Worm (Caenorhabditis elegans) whole organism, L1 larva: ENCODE measurements around the gene cyp-33D1.

Experiments
- aly-2 ChIP-seq: fragments of 150-350 bp; optimal IDR thresholded peaks from 2 replicates; lab custom pipeline; 2014; ENCODE audit warnings: missing biosample characterization, missing genetic modification characterization
- blmp-1 ChIP-seq: fragments of 150-350 bp; optimal IDR thresholded peaks from 2 replicates; lab custom pipeline; 2014; ENCODE audit warnings: missing biosample characterization, missing genetic modification characterization
- ces-1 ChIP-seq: fragments of 150-350 bp; optimal IDR thresholded peaks from 2 replicates; lab custom pipeline; 2014; ENCODE audit warnings: missing biosample characterization, missing genetic modification reagents, missing genetic modification characterization
- fkh-10 ChIP-seq: sonication (generic microtip); optimal IDR thresholded peaks from 2 replicates; lab custom pipeline; 2017; ENCODE audit warnings: missing biosample characterization, missing genetic modification reagents, missing genetic modification characterization
- isw-1 ChIP-seq: fragments of 200-800 bp; sonication (Bioruptor generic); IDR thresholded peaks from 2 replicates; pipeline ENCODE4 v1.3.6; 2022; ENCODE audit warnings: missing genetic modification characterization, missing compliant biosample characterization
- nhr-12 ChIP-seq: sonication (generic microtip); optimal IDR thresholded peaks from 2 replicates; lab custom pipeline; 2017; ENCODE audit warnings: missing biosample characterization, missing genetic modification characterization
- nhr-19 ChIP-seq: fragments of 200-800 bp; sonication (Bioruptor generic); conservative IDR thresholded peaks from 2 replicates; pipeline ENCODE4 v1.3.6; 2022; ENCODE audit warnings: missing genetic modification characterization, missing compliant biosample characterization
- nhr-28 ChIP-seq: fragments of 150-350 bp; optimal IDR thresholded peaks from 2 replicates; lab custom pipeline; 2014; ENCODE audit warnings: missing biosample characterization, missing genetic modification characterization
- nhr-76 ChIP-seq: sonication (generic microtip); optimal IDR thresholded peaks from 2 replicates; lab custom pipeline; 2017; ENCODE audit warnings: missing biosample characterization, missing genetic modification characterization
- nhr-84 ChIP-seq: sonication (generic microtip); optimal IDR thresholded peaks from 2 replicates; lab custom pipeline; 2017; ENCODE audit warnings: missing biosample characterization, missing genetic modification characterization
- tbx-2 ChIP-seq: sonication (generic microtip); optimal IDR thresholded peaks from 2 replicates; lab custom pipeline; 2016; ENCODE audit warnings: missing genetic modification characterization, missing compliant biosample characterization
- unc-62 ChIP-seq: fragments of 150-350 bp; optimal IDR thresholded peaks from 2 replicates; lab custom pipeline; 2014; ENCODE audit warnings: missing biosample characterization, missing genetic modification reagents, missing genetic modification characterization
- unc-86 ChIP-seq: sonication (generic microtip); optimal IDR thresholded peaks from 2 replicates; lab custom pipeline; 2016; ENCODE audit warnings: missing genetic modification characterization, missing compliant biosample characterization
- ztf-4 ChIP-seq: fragments of 150-350 bp; optimal IDR thresholded peaks from 2 replicates; lab custom pipeline; 2014; ENCODE audit warnings: missing biosample characterization, missing genetic modification characterization

ce11 chrV:16171721-16172120 lies 3.9 kb downstream of the cyp-33D1 start, which contains the start of gene K05D4.9:
- TF ChIP-seq ces-1 (GFP tag; lab: Kevin White, UChicago) (no peak), nhr-19 (no peak), aly-2 (tag; lab: Kevin White, UChicago) (no peak), nhr-12 (tag; lab: Kevin White, UChicago) (no peak), unc-86 (tag; lab: Kevin White, UChicago) (no peak), unc-62 (GFP tag; lab: Kevin White, UChicago) (no peak), nhr-76 (tag; lab: Kevin White, UChicago) (no peak), ztf-4 (no peak), fkh-10 (no peak), nhr-28 (tag; lab: Kevin White, UChicago) (no peak), blmp-1 (no peak), isw-1 (GFP tag; lab: Robert Waterston, UW) (no peak), tbx-2 (tag; lab: Kevin White, UChicago) (no peak), nhr-84 (tag; lab: Kevin White, UChicago) (no peak)
